Worm (Caenorhabditis elegans) whole organism, L3 larva: ENCODE measurements around the gene nlp-25.

ENCODE experiments used
- ceh-9 ChIP-seq: sonication (generic microtip); optimal IDR thresholded peaks from 2 replicates; lab custom pipeline; 2018; ENCODE audit warnings: missing biosample characterization, missing genetic modification characterization
- daf-12 ChIP-seq: fragments of 150-350 bp; optimal IDR thresholded peaks from 2 replicates; lab custom pipeline; 2014; ENCODE audit warnings: missing biosample characterization, missing genetic modification reagents, missing genetic modification characterization
- egl-27 ChIP-seq: sonication (generic microtip); optimal IDR thresholded peaks from 4 replicates; lab custom pipeline; 2017; ENCODE audit warnings: missing biosample characterization, missing genetic modification reagents, missing genetic modification characterization
- elt-2 ChIP-seq: sonication (generic microtip); optimal IDR thresholded peaks from 2 replicates; lab custom pipeline; 2016; ENCODE audit warnings: missing genetic modification reagents, mild to moderate bottlenecking, missing genetic modification characterization, missing compliant biosample characterization
- eor-1 ChIP-seq, 2 experiments: fragments of 150-350 bp; optimal IDR thresholded peaks; 2 replicates each; lab custom pipeline; 2014 to 2018; ENCODE audit warnings: missing biosample characterization in 2 of 2, missing genetic modification characterization in 2 of 2
- fkh-10 ChIP-seq: sonication (generic microtip); optimal IDR thresholded peaks from 2 replicates; lab custom pipeline; 2017; ENCODE audit warnings: missing biosample characterization, missing genetic modification reagents, missing genetic modification characterization
- nhr-12 ChIP-seq: fragments of 150-350 bp; optimal IDR thresholded peaks from 2 replicates; lab custom pipeline; 2014; ENCODE audit warnings: missing biosample characterization, missing genetic modification characterization
- nhr-237 ChIP-seq: fragments of 150-350 bp; optimal IDR thresholded peaks from 2 replicates; lab custom pipeline; 2014; ENCODE audit warnings: missing biosample characterization, missing genetic modification characterization
- nhr-43 ChIP-seq: sonication (generic microtip); optimal IDR thresholded peaks from 2 replicates; lab custom pipeline; 2016; ENCODE audit warnings: mild to moderate bottlenecking, missing genetic modification characterization, missing compliant biosample characterization; ENCODE audit not compliant: poor library complexity, severe bottlenecking
- nhr-77 ChIP-seq: fragments of 150-350 bp; optimal IDR thresholded peaks from 2 replicates; lab custom pipeline; 2014; ENCODE audit warnings: missing biosample characterization, missing genetic modification characterization
- pha-4 ChIP-seq: fragments of 150-350 bp; optimal IDR thresholded peaks from 2 replicates; lab custom pipeline; 2014; ENCODE audit warnings: missing biosample characterization, missing genetic modification reagents, missing genetic modification characterization
- skn-1 ChIP-seq: fragments of 150-350 bp; optimal IDR thresholded peaks from 2 replicates; lab custom pipeline; 2014; ENCODE audit warnings: missing biosample characterization, missing genetic modification characterization
- unc-39 ChIP-seq: sonication (generic microtip); optimal IDR thresholded peaks from 4 replicates; lab custom pipeline; 2017; ENCODE audit warnings: missing biosample characterization, missing genetic modification characterization

DNA sequence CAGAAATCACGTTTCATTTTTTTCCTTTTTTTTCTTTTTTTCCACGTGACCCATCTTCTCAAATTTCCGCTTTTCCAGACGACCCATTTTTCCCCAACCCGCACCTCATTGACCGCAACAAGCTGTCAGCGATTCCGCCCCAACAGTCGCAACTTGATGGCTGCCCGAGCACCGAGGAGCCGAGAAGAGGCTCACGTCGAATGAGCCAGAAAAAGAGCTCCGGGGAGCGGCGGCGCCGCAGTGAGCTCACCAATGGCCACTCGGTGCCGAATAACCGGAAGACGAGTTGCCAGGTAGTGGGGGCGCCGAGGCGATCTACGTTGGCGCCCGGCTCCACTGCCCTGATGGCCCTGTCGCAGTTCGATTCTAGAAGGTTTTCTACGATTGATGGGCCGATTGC is 15.2 kb upstream of the nlp-25 start:
- TF ChIP-seq skn-1 (tag; lab: Kevin White, UChicago) (no peak), ceh-9 (tag; lab: Kevin White, UChicago) (no peak), fkh-10 (GFP tag; lab: Kevin White, UChicago) (no peak), daf-12 (no peak), nhr-12 (no peak), eor-1 (tag; optimal IDR thresholded peaks at IDR 0.05; lab: Kevin White, UChicago) (no peak), nhr-237 (tag; lab: Kevin White, UChicago) (no peak), nhr-77 (tag; lab: Kevin White, UChicago) (no peak), unc-39 (tag; lab: Kevin White, UChicago) (no peak), nhr-43 (no peak), pha-4 (tag; lab: Kevin White, UChicago) (no peak), elt-2 (tag; lab: Kevin White, UChicago) (no peak), egl-27 (tag; lab: Kevin White, UChicago) (no peak)
